Fruit fly (Drosophila melanogaster) whole organism, pupa: Measurements from ENCODE around the gene CG9270.

Experiments
- CG10348 ChIP-seq: fragments of 200-800 bp; sonication (Bioruptor generic); IDR thresholded peaks from 2 replicates; pipeline ENCODE4 v1.3.6; 2022; ENCODE audit warnings: missing biosample characterization, missing genetic modification characterization
- CG12605 ChIP-seq: fragments of 200-800 bp; sonication (Bioruptor generic); IDR thresholded peaks from 2 replicates; pipeline ENCODE4 v1.3.6; 2022; ENCODE audit warnings: missing biosample characterization, missing genetic modification characterization
- CG4496 ChIP-seq: fragments of 200-800 bp; sonication (Bioruptor generic); IDR thresholded peaks from 3 replicates; pipeline ENCODE4 v1.3.6; 2022; ENCODE audit warnings: missing biosample characterization, missing genetic modification characterization
- CG8159 ChIP-seq: fragments of 200-800 bp; sonication (Bioruptor generic); optimal IDR thresholded peaks from 3 replicates; lab custom pipeline; 2018; ENCODE audit warnings: missing biosample characterization, mild to moderate bottlenecking, missing genetic modification characterization, moderate library complexity
- CG9948 ChIP-seq: fragments of 200-800 bp; sonication (Bioruptor generic); optimal IDR thresholded peaks from 2 replicates; lab custom pipeline; 2018; ENCODE audit warnings: missing biosample characterization, mild to moderate bottlenecking, missing genetic modification characterization, moderate library complexity
- D1 ChIP-seq: fragments of 200-800 bp; sonication (Bioruptor generic); optimal IDR thresholded peaks from 2 replicates; lab custom pipeline; 2018; ENCODE audit warnings: missing biosample characterization, mild to moderate bottlenecking, missing genetic modification characterization, moderate library complexity
- EcR ChIP-seq: fragments of 200-800 bp; sonication (Bioruptor generic); optimal IDR thresholded peaks from 3 replicates; lab custom pipeline; 2019; ENCODE audit warnings: missing biosample characterization, missing genetic modification characterization, mild to moderate bottlenecking, moderate library complexity, missing genetic modification reagents
- Pif1B ChIP-seq: fragments of 200-800 bp; sonication (Bioruptor generic); optimal IDR thresholded peaks from 3 replicates; lab custom pipeline; 2016; ENCODE audit warnings: missing biosample characterization, missing genetic modification characterization
- gl ChIP-seq: fragments of 200-800 bp; sonication (Bioruptor generic); optimal IDR thresholded peaks from 2 replicates; lab custom pipeline; 2018; ENCODE audit warnings: missing biosample characterization, mild to moderate bottlenecking, missing genetic modification characterization

DNA sequence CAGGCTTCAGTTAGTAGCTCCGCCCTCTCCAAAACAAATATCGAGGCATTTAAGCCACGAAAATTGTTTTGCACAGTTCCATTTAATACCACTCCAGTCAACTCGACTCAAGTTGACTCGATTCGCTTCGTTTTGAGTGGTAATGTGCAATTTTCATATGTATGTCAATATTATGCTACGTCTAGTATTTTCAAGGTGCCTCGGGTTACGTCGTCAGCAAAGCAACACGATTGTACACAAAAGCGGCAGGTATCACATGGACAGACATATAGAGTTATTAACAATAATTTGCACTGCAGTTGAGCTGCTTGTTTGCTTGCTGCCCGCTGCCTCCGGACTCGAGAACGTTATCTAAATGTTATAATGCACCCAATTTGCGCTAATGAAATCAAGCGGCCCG, 28.9 kb downstream of the CG9270 start:
- TF ChIP-seq CG4496 (no peak), EcR (GFP tag; lab: Kevin White, UChicago) (no peak), D1 (tag; lab: Kevin White, UChicago) (no peak), Pif1B (no peak), CG9948 (tag; lab: Kevin White, UChicago) (no peak), CG8159 (tag; lab: Kevin White, UChicago) (no peak), CG12605 (GFP tag; lab: Robert Waterston, UW) (no peak), CG10348 (GFP tag; lab: Robert Waterston, UW) (no peak), gl (tag; lab: Kevin White, UChicago) (no peak)
